Worm (Caenorhabditis elegans) whole organism, young adult: ENCODE measurements around the gene ttn-1.

Experiments
- B0261.1 ChIP-seq: sonication (generic microtip); optimal IDR thresholded peaks from 2 replicates; lab custom pipeline; 2016; ENCODE audit warnings: mild to moderate bottlenecking, missing genetic modification characterization, moderate library complexity, missing compliant biosample characterization
- C17E4.6 ChIP-seq: fragments of 200-800 bp; sonication (Bioruptor generic); IDR thresholded peaks from 2 replicates; pipeline ENCODE4 v1.3.6; 2022; ENCODE audit warnings: missing genetic modification reagents, missing genetic modification characterization, missing compliant biosample characterization
- D2030.7 ChIP-seq: fragments of 200-800 bp; sonication (Bioruptor generic); IDR thresholded peaks from 2 replicates; pipeline ENCODE4 v1.3.6; 2022; ENCODE audit warnings: missing genetic modification reagents, missing genetic modification characterization, missing compliant biosample characterization
- F23B12.7 ChIP-seq: sonication (generic microtip); optimal IDR thresholded peaks from 2 replicates; lab custom pipeline; 2017; ENCODE audit warnings: missing genetic modification characterization, mild to moderate bottlenecking, missing compliant biosample characterization, antibody characterized with exemption, moderate library complexity; ENCODE audit not compliant: insufficient read depth
- F33H1.4 ChIP-seq: fragments of 200-800 bp; sonication (Bioruptor generic); IDR thresholded peaks from 2 replicates; pipeline ENCODE4 v1.3.6; 2022; ENCODE audit warnings: missing genetic modification reagents, missing genetic modification characterization, missing compliant biosample characterization
- K11D2.4 ChIP-seq: fragments of 200-800 bp; sonication (Bioruptor generic); IDR thresholded peaks from 2 replicates; pipeline ENCODE4 v1.3.6; 2022; ENCODE audit warnings: missing genetic modification reagents, missing genetic modification characterization, missing compliant biosample characterization
- T07F8.4 ChIP-seq: sonication (generic microtip); optimal IDR thresholded peaks from 2 replicates; lab custom pipeline; 2016; ENCODE audit warnings: mild to moderate bottlenecking, missing genetic modification characterization, moderate library complexity, missing compliant biosample characterization
- Y53F4B.3 ChIP-seq: fragments of 200-800 bp; sonication (Bioruptor generic); IDR thresholded peaks from 2 replicates; pipeline ENCODE4 v1.3.6; 2022; ENCODE audit warnings: missing genetic modification reagents, missing genetic modification characterization, missing compliant biosample characterization
- Y53G8AR.9 ChIP-seq: fragments of 200-800 bp; sonication (Bioruptor generic); conservative IDR thresholded peaks from 2 replicates; pipeline ENCODE4 v1.3.6; 2022; ENCODE audit warnings: missing genetic modification reagents, missing genetic modification characterization, missing compliant biosample characterization
- Y79H2A.3 ChIP-seq: fragments of 200-800 bp; sonication (Bioruptor generic); conservative IDR thresholded peaks from 2 replicates; pipeline ENCODE4 v1.3.6; 2022; ENCODE audit warnings: missing genetic modification reagents, missing genetic modification characterization, missing compliant biosample characterization
- ZK185.1 ChIP-seq: sonication (generic microtip); optimal IDR thresholded peaks from 2 replicates; lab custom pipeline; 2016; ENCODE audit warnings: mild to moderate bottlenecking, missing genetic modification characterization, missing compliant biosample characterization; ENCODE audit not compliant: poor library complexity, severe bottlenecking
- ama-1 ChIP-seq, 3 experiments: fragments of 150-350 bp in 1 of 3; sonication (generic microtip) in 2 of 3; optimal IDR thresholded peaks; 2 replicates each; lab custom pipeline; 2014 to 2018; ENCODE audit warnings: missing biosample characterization in 2 of 3, missing genetic modification characterization in 2 of 3, missing genetic modification reagents in 2 of 3
- aptf-3 ChIP-seq: fragments of 200-800 bp; sonication (Bioruptor generic); IDR thresholded peaks from 2 replicates; pipeline ENCODE4 v1.3.6; 2022; ENCODE audit warnings: missing genetic modification characterization, missing compliant biosample characterization
- ccch-3 ChIP-seq: fragments of 200-800 bp; sonication (Bioruptor generic); optimal IDR thresholded peaks from 2 replicates; lab custom pipeline; 2018; ENCODE audit warnings: mild to moderate bottlenecking, missing genetic modification characterization, missing compliant biosample characterization
- cebp-2 ChIP-seq: fragments of 200-800 bp; sonication (Bioruptor generic); IDR thresholded peaks from 2 replicates; pipeline ENCODE4 v1.3.6; 2022; ENCODE audit warnings: missing genetic modification characterization, missing compliant biosample characterization
- ceh-40 ChIP-seq: fragments of 200-800 bp; sonication (Bioruptor generic); IDR thresholded peaks from 2 replicates; pipeline ENCODE4 v1.3.6; 2022; ENCODE audit warnings: missing genetic modification characterization, missing compliant biosample characterization
- ceh-91 ChIP-seq: fragments of 200-800 bp; sonication (Bioruptor generic); IDR thresholded peaks from 2 replicates; pipeline ENCODE4 v1.3.6; 2022; ENCODE audit warnings: missing genetic modification reagents, missing genetic modification characterization, missing compliant biosample characterization
- efl-1 ChIP-seq: fragments of 150-350 bp; optimal IDR thresholded peaks from 2 replicates; lab custom pipeline; 2014; ENCODE audit warnings: missing biosample characterization, missing genetic modification reagents, missing genetic modification characterization
- egrh-3 ChIP-seq: fragments of 200-800 bp; sonication (Bioruptor generic); IDR thresholded peaks from 2 replicates; pipeline ENCODE4 v1.3.6; 2022; ENCODE audit warnings: missing genetic modification reagents, missing genetic modification characterization, missing compliant biosample characterization
- hlh-12 ChIP-seq: sonication (generic microtip); optimal IDR thresholded peaks from 2 replicates; lab custom pipeline; 2016; ENCODE audit warnings: missing genetic modification characterization, missing compliant biosample characterization
- hmg-1.2 ChIP-seq: fragments of 200-800 bp; sonication (Bioruptor generic); IDR thresholded peaks from 2 replicates; pipeline ENCODE4 v1.3.6; 2022; ENCODE audit warnings: missing genetic modification reagents, missing genetic modification characterization, missing compliant biosample characterization
- hrde-1 ChIP-seq: sonication (generic microtip); optimal IDR thresholded peaks from 2 replicates; lab custom pipeline; 2016; ENCODE audit warnings: missing genetic modification characterization, mild to moderate bottlenecking, missing compliant biosample characterization, moderate library complexity, missing genotype, missing genetic modification reagents, borderline replicate concordance
- let-607 ChIP-seq, 2 experiments: fragments of 200-800 bp in 1 of 2; sonication (Bioruptor generic) in 1 of 2; sonication (generic microtip) in 1 of 2; optimal IDR thresholded peaks; 2 replicates each; lab custom pipeline; 2016 to 2018; ENCODE audit warnings: mild to moderate bottlenecking in 2 of 2, missing compliant biosample characterization in 2 of 2, missing genetic modification characterization in 2 of 2, moderate library complexity in 2 of 2, missing genotype in 1 of 2
- lin-26 ChIP-seq: fragments of 200-800 bp; sonication (Bioruptor generic); IDR thresholded peaks from 2 replicates; pipeline ENCODE4 v1.3.6; 2022; ENCODE audit warnings: missing genetic modification reagents, missing genetic modification characterization, missing compliant biosample characterization
- lin-35 ChIP-seq, 3 experiments: fragments of 150-350 bp in 2 of 3; sonication (generic microtip) in 1 of 3; optimal IDR thresholded peaks; 2 replicates each; lab custom pipeline; 2014 to 2018; ENCODE audit warnings: missing biosample characterization in 3 of 3, missing genetic modification characterization in 3 of 3, missing genetic modification reagents in 3 of 3
- lin-40 ChIP-seq: sonication (generic microtip); optimal IDR thresholded peaks from 2 replicates; lab custom pipeline; 2016; ENCODE audit warnings: missing genetic modification characterization, mild to moderate bottlenecking, missing compliant biosample characterization, missing genotype, missing genetic modification reagents
- madf-6 ChIP-seq: fragments of 200-800 bp; sonication (Bioruptor generic); IDR thresholded peaks from 2 replicates; pipeline ENCODE4 v1.3.6; 2022; ENCODE audit warnings: missing genetic modification reagents, missing genetic modification characterization, missing compliant biosample characterization
- mel-28 ChIP-seq: sonication (generic microtip); optimal IDR thresholded peaks from 2 replicates; lab custom pipeline; 2016; ENCODE audit warnings: borderline replicate concordance, mild to moderate bottlenecking, missing genetic modification characterization, missing compliant biosample characterization
- mes-4 ChIP-seq: sonication (generic microtip); optimal IDR thresholded peaks from 2 replicates; lab custom pipeline; 2016; ENCODE audit warnings: missing genotype, missing genetic modification characterization, missing compliant biosample characterization
- nfya-2 ChIP-seq: fragments of 200-800 bp; sonication (Bioruptor generic); IDR thresholded peaks from 2 replicates; pipeline ENCODE4 v1.3.6; 2022; ENCODE audit warnings: missing genetic modification reagents, missing genetic modification characterization, missing compliant biosample characterization
- pha-4 ChIP-seq: fragments of 150-350 bp; sonication (generic microtip); optimal IDR thresholded peaks from 2 replicates; lab custom pipeline; 2014; ENCODE audit warnings: missing biosample characterization, missing genetic modification reagents, missing genetic modification characterization
- repo-1 ChIP-seq: sonication (generic microtip); optimal IDR thresholded peaks from 2 replicates; lab custom pipeline; 2017; ENCODE audit warnings: mild to moderate bottlenecking, missing genetic modification characterization, missing compliant biosample characterization
- rpc-1 ChIP-seq, 2 experiments: fragments of 150-350 bp in 1 of 2; sonication (generic microtip) in 1 of 2; optimal IDR thresholded peaks; 2 replicates each; lab custom pipeline; 2014 to 2018; ENCODE audit warnings: missing biosample characterization in 1 of 2, missing genetic modification characterization in 1 of 2, missing genetic modification reagents in 1 of 2, missing genotype in 1 of 2
- somi-1 ChIP-seq: fragments of 200-800 bp; sonication (Bioruptor generic); optimal IDR thresholded peaks from 2 replicates; lab custom pipeline; 2018; ENCODE audit warnings: mild to moderate bottlenecking, missing genetic modification characterization, missing compliant biosample characterization
- sptf-2 ChIP-seq: fragments of 200-800 bp; sonication (Bioruptor generic); optimal IDR thresholded peaks from 2 replicates; lab custom pipeline; 2018; ENCODE audit warnings: mild to moderate bottlenecking, missing genetic modification characterization, missing compliant biosample characterization
- tbx-9 ChIP-seq: sonication (generic microtip); optimal IDR thresholded peaks from 2 replicates; lab custom pipeline; 2016; ENCODE audit warnings: borderline replicate concordance, missing genetic modification characterization, inconsistent platforms, missing compliant biosample characterization
- unc-130 ChIP-seq: sonication (generic microtip); optimal IDR thresholded peaks from 2 replicates; lab custom pipeline; 2016; ENCODE audit warnings: missing genetic modification reagents, missing genetic modification characterization, missing compliant biosample characterization
- ztf-26 ChIP-seq: sonication (generic microtip); optimal IDR thresholded peaks from 2 replicates; lab custom pipeline; 2017; ENCODE audit warnings: missing genetic modification characterization, missing compliant biosample characterization
- ztf-28 ChIP-seq: fragments of 200-800 bp; sonication (Bioruptor generic); IDR thresholded peaks from 2 replicates; pipeline ENCODE4 v1.3.6; 2022; ENCODE audit warnings: missing genetic modification reagents, missing genetic modification characterization, missing compliant biosample characterization
- ztf-3 ChIP-seq: fragments of 200-800 bp; sonication (Bioruptor generic); optimal IDR thresholded peaks from 2 replicates; lab custom pipeline; 2018; ENCODE audit warnings: mild to moderate bottlenecking, missing genetic modification characterization, missing compliant biosample characterization

Gene ttn-1

ce11 chrV:6225745-6226528 lies 23.5 kb upstream of the ttn-1 start (continued):
- TF ChIP-seq Y79H2A.3 (GFP tag; lab: Robert Waterston, UW) (no peak), Y53F4B.3 (GFP tag; lab: Robert Waterston, UW) (no peak), somi-1 (GFP tag; lab: Kevin White, UChicago) (no peak), efl-1 (GFP tag; lab: Kevin White, UChicago) (no peak), nfya-2 (GFP tag; lab: Robert Waterston, UW) (0 out of 2 replicates have a peak, but pooled peaks have one; percentile 12), ceh-91 (GFP tag; lab: Robert Waterston, UW) (no peak), rpc-1 (optimal IDR thresholded peaks at IDR 0.05; lab: Kevin White, UChicago) (no peak), rpc-1 (tag; optimal IDR thresholded peaks at IDR 0.05; lab: Kevin White, UChicago) (no peak), ZK185.1 (tag; lab: Kevin White, UChicago) (peak; percentile 6)
- TF ChIP-seq, all 124 proteins: peak for 16

- TF ChIP-seq D2030.7 (GFP tag; lab: Robert Waterston, UW) (no peak), Y53G8AR.9 (GFP tag; lab: Robert Waterston, UW) (peak; percentile 52), cebp-2 (no peak), tbx-9 (tag; lab: Kevin White, UChicago) (no peak), ama-1 (optimal IDR thresholded peaks at IDR 0.05; lab: Kevin White, UChicago) (peak; percentile 64), ama-1 (GFP tag; optimal IDR thresholded peaks at IDR 0.05; lab: Kevin White, UChicago) (no peak), ztf-26 (no peak), lin-26 (GFP tag; lab: Robert Waterston, UW) (0 out of 2 replicates have a peak, but pooled peaks have one; percentile 8), efl-1 (GFP tag; lab: Kevin White, UChicago) (no peak), F23B12.7 (tag; lab: Kevin White, UChicago) (peak; percentile 28), let-607 (tag; optimal IDR thresholded peaks at IDR 0.05; lab: Kevin White, UChicago) (no peak), unc-130 (GFP tag; lab: Kevin White, UChicago) (no peak), mes-4 (tag; lab: Kevin White, UChicago) (no peak)
Measured at ce11 chrV:6224984-6225617, 22.7 kb upstream of the ttn-1 start.

ce11 chrV:6224494-6224959 lies 22.1 kb upstream of the ttn-1 start:
- no peak for TF ChIP-seq madf-6 (GFP tag; lab: Robert Waterston, UW)
- TF ChIP-seq lin-40 (tag; lab: Kevin White, UChicago): peak; percentile 92
- TF ChIP-seq D2030.7 (GFP tag; lab: Robert Waterston, UW): no peak
- TF ChIP-seq efl-1 (GFP tag; lab: Kevin White, UChicago): no peak
- TF ChIP-seq hlh-12 (tag; lab: Kevin White, UChicago): no peak
- no peak for TF ChIP-seq hrde-1 (tag; lab: Kevin White, UChicago)
- peak in 1 of 3 experiments; percentile 88 for TF ChIP-seq lin-35 (GFP tag; optimal IDR thresholded peaks at IDR 0.05; lab: Kevin White, UChicago)
- TF ChIP-seq aptf-3 (GFP tag; lab: Robert Waterston, UW): no peak
- TF ChIP-seq tbx-9 (tag; lab: Kevin White, UChicago): no peak
- no peak for TF ChIP-seq ccch-3 (GFP tag; lab: Kevin White, UChicago)
- TF ChIP-seq F33H1.4 (GFP tag; lab: Robert Waterston, UW): no peak
- peak; percentile 3 for TF ChIP-seq B0261.1 (tag; lab: Kevin White, UChicago)
- peak; percentile 72 for TF ChIP-seq ztf-3 (GFP tag; lab: Kevin White, UChicago)
- TF ChIP-seq pha-4 (tag; lab: Kevin White, UChicago): peak; percentile 97
- peak; percentile 77 for TF ChIP-seq repo-1 (tag; lab: Kevin White, UChicago)
- TF ChIP-seq lin-26 (GFP tag; lab: Robert Waterston, UW): peak; percentile 70
- no peak for TF ChIP-seq sptf-2 (GFP tag; lab: Kevin White, UChicago)
- peak; percentile 17 for TF ChIP-seq T07F8.4 (tag; lab: Kevin White, UChicago)
- peak; percentile 19 for TF ChIP-seq mel-28 (tag; lab: Kevin White, UChicago)
- TF ChIP-seq ztf-28: no peak
- peak; percentile 45; the same call in 1 of the 2 replicates for TF ChIP-seq egrh-3 (GFP tag; lab: Robert Waterston, UW)
- TF ChIP-seq ceh-40 (GFP tag; lab: Robert Waterston, UW): no peak
- peak; percentile 65 for TF ChIP-seq C17E4.6 (GFP tag; lab: Robert Waterston, UW)
- peak; percentile 82 for TF ChIP-seq hmg-1.2
- TF ChIP-seq Y53F4B.3 (GFP tag; lab: Robert Waterston, UW): no peak
- TF ChIP-seq K11D2.4 (GFP tag; lab: Robert Waterston, UW): peak; percentile 92
